Worm (Caenorhabditis elegans) whole organism, midembryonic: ENCODE measurements around the gene amph-1.

ENCODE experiments used
- klf-2 ChIP-seq: fragments of 200-800 bp; sonication (Bioruptor generic); conservative IDR thresholded peaks from 2 replicates; pipeline ENCODE4 v1.3.6; 2022; ENCODE audit warnings: missing genetic modification reagents, missing genetic modification characterization, missing compliant biosample characterization
- ref-1 ChIP-seq: fragments of 200-800 bp; sonication (Bioruptor generic); conservative IDR thresholded peaks from 2 replicates; pipeline ENCODE4 v1.3.6; 2022; ENCODE audit warnings: missing genetic modification reagents, missing genetic modification characterization, missing compliant biosample characterization

- TF ChIP-seq ref-1 (no peak), klf-2 (GFP tag; lab: Robert Waterston, UW) (no peak)
Measured at ce11 chrIV:9654017-9654416, 6.3 kb upstream of the amph-1 start, which contains the start of gene F58G6.7.
